Fruit fly (Drosophila melanogaster): ENCODE results near the gene mth.

mth gene

DNA sequence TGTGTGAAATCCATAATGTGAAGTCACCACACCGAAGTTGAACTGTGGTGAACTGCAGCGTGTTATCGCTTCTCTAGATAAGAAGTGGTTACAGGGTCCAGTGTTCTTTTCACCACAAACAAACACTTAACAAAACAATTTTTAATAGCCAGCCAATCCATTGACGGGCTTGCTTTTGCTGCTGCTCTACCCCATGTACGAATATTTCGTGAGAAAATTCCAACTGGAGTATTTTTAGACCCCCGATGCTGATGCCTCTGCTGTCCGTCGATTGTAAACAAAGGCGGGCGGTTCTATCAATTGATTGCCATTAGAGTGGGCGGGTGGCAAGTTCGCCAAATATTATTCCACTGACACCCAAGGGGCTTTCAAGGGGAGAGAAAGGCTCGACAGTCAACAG lies 7.7 kb downstream of the mth start (continued):
- peak; percentile 65 for TF ChIP-seq CG13894 (tag; optimal IDR thresholded peaks at IDR 0.05)
- peak; percentile 29 for TF ChIP-seq Nf-YC (tag; optimal IDR thresholded peaks at IDR 0.05)
- 0 out of 2 replicates have a peak, but pooled peaks have one; percentile 10 for TF ChIP-seq CG14441 (GFP tag; IDR thresholded peaks at IDR 0.05)
- TF ChIP-seq Lim3 (GFP tag; IDR thresholded peaks at IDR 0.05), result no peak
- TF ChIP-seq CG11504 (tag; optimal IDR thresholded peaks at IDR 0.05), result no peak
- TF ChIP-seq hbn (GFP tag; IDR thresholded peaks at IDR 0.05; ENCODE audit: partially characterized antibody), result no peak
- TF ChIP-seq B-H2 (GFP tag; optimal IDR thresholded peaks at IDR 0.05), result peak; percentile 21
- TF ChIP-seq CG15514 (GFP tag; optimal IDR thresholded peaks at IDR 0.05), result peak; percentile 34
- peak; percentile 30 for TF ChIP-seq Med (GFP tag)
- no peak for TF ChIP-seq dati (GFP tag; IDR thresholded peaks at IDR 0.05)
- no peak for TF ChIP-seq Trl (optimal IDR thresholded peaks at IDR 0.05)
- no peak for TF ChIP-seq Trl (GFP tag; optimal IDR thresholded peaks at IDR 0.05)
- no peak for TF ChIP-seq CG16863 (GFP tag; optimal IDR thresholded peaks at IDR 0.05)
- TF ChIP-seq zfh1 (GFP tag; IDR thresholded peaks at IDR 0.05), result no peak
- TF ChIP-seq HmgZ (tag; optimal IDR thresholded peaks at IDR 0.05), result peak; percentile 62
- peak; percentile 8 for TF ChIP-seq caup (GFP tag; optimal IDR thresholded peaks at IDR 0.05; ENCODE audit: severe bottlenecking)
- TF ChIP-seq ci (GFP tag; IDR thresholded peaks at IDR 0.05), result peak; percentile 22; the same call in 1 of the 3 replicates
- TF ChIP-seq hkb (optimal IDR thresholded peaks at IDR 0.05), result no peak
- peak; percentile 39; the same call in 1 of the 2 replicates for TF ChIP-seq hkb (GFP tag; IDR thresholded peaks at IDR 0.05)
- no peak for TF ChIP-seq fd102C (GFP tag; optimal IDR thresholded peaks at IDR 0.05)
- no peak for TF ChIP-seq CG9727 (GFP tag; optimal IDR thresholded peaks at IDR 0.05)
- TF ChIP-seq sr (GFP tag; IDR thresholded peaks at IDR 0.05), result peak; percentile 54; the same call in 1 of the 3 replicates
- no peak for TF ChIP-seq Ptx1 (GFP tag; IDR thresholded peaks at IDR 0.05)
- TF ChIP-seq zf30C (GFP tag; optimal IDR thresholded peaks at IDR 0.05), result peak; percentile 65
- no peak for TF ChIP-seq Mrtf (GFP tag; IDR thresholded peaks at IDR 0.05)
- 0 out of 4 replicates have a peak, but pooled peaks have one; percentile 18 for TF ChIP-seq chinmo (GFP tag; IDR thresholded peaks at IDR 0.05; ENCODE audit: partially characterized antibody)
- TF ChIP-seq nau (GFP tag; optimal IDR thresholded peaks at IDR 0.05), result no peak
- no peak for TF ChIP-seq bbx (GFP tag; IDR thresholded peaks at IDR 0.05; ENCODE audit: partially characterized antibody)
- peak; percentile 13 for TF ChIP-seq grau (tag; optimal IDR thresholded peaks at IDR 0.05)
- no peak for TF ChIP-seq Hey (tag; optimal IDR thresholded peaks at IDR 0.05)
- no peak for TF ChIP-seq CG8290 (GFP tag; optimal IDR thresholded peaks at IDR 0.05)
- TF ChIP-seq CG8290 (tag; optimal IDR thresholded peaks at IDR 0.05), result peak in 1 of 2 experiments; percentile 66
- TF ChIP-seq sug (tag; optimal IDR thresholded peaks at IDR 0.05), result peak; percentile 77
- peak; percentile 81 for TF ChIP-seq sd (tag; optimal IDR thresholded peaks at IDR 0.05)
- TF ChIP-seq slbo (GFP tag; IDR thresholded peaks at IDR 0.05), result peak; percentile 41; the same call in 1 of the 2 replicates
- TF ChIP-seq org-1 (GFP tag; optimal IDR thresholded peaks at IDR 0.05), result no peak
- no peak for TF ChIP-seq CG1233 (GFP tag; optimal IDR thresholded peaks at IDR 0.05)

DNA sequence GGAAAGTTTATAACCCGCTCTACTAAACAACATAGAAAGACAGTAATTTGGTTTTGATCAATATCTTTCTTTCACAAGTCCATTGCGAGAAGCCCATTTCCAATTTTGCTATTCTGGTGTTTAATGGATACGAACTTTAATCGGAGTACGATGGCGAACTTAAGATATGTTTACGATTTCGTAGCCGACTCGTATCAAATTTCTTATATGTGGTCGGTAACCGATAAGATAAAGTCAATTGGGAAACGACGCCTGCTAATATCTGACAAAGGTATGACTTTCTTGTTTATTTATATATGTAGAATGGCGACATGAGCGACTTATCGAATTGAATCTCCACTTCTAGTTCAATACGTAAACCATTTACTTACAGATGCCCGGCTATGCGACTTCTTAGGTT lies 8.6 kb downstream of the mth start:
- TF ChIP-seq grn (GFP tag; optimal IDR thresholded peaks at IDR 0.05) (peak; percentile 21), exex (tag; optimal IDR thresholded peaks at IDR 0.05) (peak; percentile 55), Deaf1 (tag; optimal IDR thresholded peaks at IDR 0.05) (peak; percentile 12), mirr (GFP tag; optimal IDR thresholded peaks at IDR 0.05) (peak; percentile 68), Doc2 (GFP tag; IDR thresholded peaks at IDR 0.05) (no peak), CG16863 (GFP tag; optimal IDR thresholded peaks at IDR 0.05) (no peak), phol (tag; optimal IDR thresholded peaks at IDR 0.05) (no peak), CG34376 (GFP tag; optimal IDR thresholded peaks at IDR 0.05) (peak; percentile 17)
